Fruit fly (Drosophila melanogaster): ENCODE results near the gene CG7251.

The CG7251 gene

dm6 chr2L:5541935-5542685 lies 46.1 kb downstream of the CG7251 start, which contains the start of the genes Hel25E and Lam (continued):
- TF ChIP-seq Dek (tag; optimal IDR thresholded peaks at IDR 0.05) (peak; percentile 17), knrl (GFP tag; IDR thresholded peaks at IDR 0.05; ENCODE audit: partially characterized antibody) (peak; percentile 89), Six4 (GFP tag; optimal IDR thresholded peaks at IDR 0.05) (no peak), Deaf1 (tag; optimal IDR thresholded peaks at IDR 0.05) (no peak), jigr1 (GFP tag; IDR thresholded peaks at IDR 0.05) (no peak), YL-1 (GFP tag; optimal IDR thresholded peaks at IDR 0.05) (peak; percentile 58), CG3163 (GFP tag; optimal IDR thresholded peaks at IDR 0.05) (no peak), CG8281 (tag; optimal IDR thresholded peaks at IDR 0.05) (no peak), Sin3A (optimal IDR thresholded peaks at IDR 0.05) (peak; percentile 98), B-H1 (GFP tag; IDR thresholded peaks at IDR 0.05) (no peak), CG32767 (GFP tag; IDR thresholded peaks at IDR 0.05) (no peak), Myb (GFP tag; optimal IDR thresholded peaks at IDR 0.05) (peak; percentile 43), HmgZ (tag; optimal IDR thresholded peaks at IDR 0.05) (peak; percentile 58), hb (GFP tag; IDR thresholded peaks at IDR 0.05; ENCODE audit: partially characterized antibody) (peak; percentile 79; the same call in 2 of the 3 replicates), sens (GFP tag) (peak; percentile 92), dpn (GFP tag; optimal IDR thresholded peaks at IDR 0.05) (peak in 1 of 2 experiments; percentile 11), dm (GFP tag; optimal IDR thresholded peaks at IDR 0.05) (peak; percentile 16), Lpt (GFP tag; optimal IDR thresholded peaks at IDR 0.05) (no peak), CG17912 (GFP tag; optimal IDR thresholded peaks at IDR 0.05) (no peak), Sry-δ (GFP tag; optimal IDR thresholded peaks at IDR 0.05) (peak; percentile 88), CG3847 (GFP tag; IDR thresholded peaks at IDR 0.05) (peak; percentile 69), CG9727 (GFP tag; optimal IDR thresholded peaks at IDR 0.05) (peak; percentile 13), CG16813 (GFP tag; IDR thresholded peaks at IDR 0.05; ENCODE audit: partially characterized antibody) (peak; percentile 88), row (GFP tag; IDR thresholded peaks at IDR 0.05) (peak; percentile 71), CG34422 (GFP tag; IDR thresholded peaks at IDR 0.05) (peak; percentile 79; the same call in 1 of the 3 replicates), eve (GFP tag; optimal IDR thresholded peaks at IDR 0.05) (no peak), gsb-n (tag; optimal IDR thresholded peaks at IDR 0.05) (no peak), CG10267 (tag; optimal IDR thresholded peaks at IDR 0.05) (peak; percentile 69), ewg (GFP tag; optimal IDR thresholded peaks at IDR 0.05) (peak; percentile 32), CG30020 (tag; optimal IDR thresholded peaks at IDR 0.05) (peak; percentile 31), lilli (GFP tag; optimal IDR thresholded peaks at IDR 0.05) (peak; percentile 27), CG7372 (GFP tag; IDR thresholded peaks at IDR 0.05) (no peak), CG1602 (GFP tag; optimal IDR thresholded peaks at IDR 0.05) (no peak), CG16779 (GFP tag; IDR thresholded peaks at IDR 0.05) (no peak), hkb (optimal IDR thresholded peaks at IDR 0.05) (peak; percentile 69), hkb (GFP tag; IDR thresholded peaks at IDR 0.05) (no peak), Dll (GFP tag; IDR thresholded peaks at IDR 0.05; ENCODE audit: partially characterized antibody) (peak; percentile 97), CG14860 (GFP tag; IDR thresholded peaks at IDR 0.05; ENCODE audit: partially characterized antibody) (peak; percentile 66; the same call in 1 of the 3 replicates), bbx (GFP tag; IDR thresholded peaks at IDR 0.05; ENCODE audit: partially characterized antibody) (peak; percentile 69), inv (GFP tag; IDR thresholded peaks at IDR 0.05; ENCODE audit: partially characterized antibody) (peak; percentile 81), tin (GFP tag; optimal IDR thresholded peaks at IDR 0.05) (no peak), Lhr (GFP tag; optimal IDR thresholded peaks at IDR 0.05) (peak; percentile 55), CG3281 (GFP tag; optimal IDR thresholded peaks at IDR 0.05) (no peak), CG4730 (GFP tag; IDR thresholded peaks at IDR 0.05) (no peak), CG3995 (GFP tag; optimal IDR thresholded peaks at IDR 0.05) (peak; percentile 49), amos (GFP tag; IDR thresholded peaks at IDR 0.05; ENCODE audit: partially characterized antibody) (peak; percentile 83), Bgb (GFP tag; IDR thresholded peaks at IDR 0.05; ENCODE audit: partially characterized antibody) (peak; percentile 83), hbn (GFP tag; IDR thresholded peaks at IDR 0.05; ENCODE audit: partially characterized antibody) (peak; percentile 90), CG2889 (GFP tag; IDR thresholded peaks at IDR 0.05) (no peak), Spps (tag; optimal IDR thresholded peaks at IDR 0.05) (peak; percentile 18)
